Worm (Caenorhabditis elegans) whole organism, late embryonic: ENCODE results near the gene spas-1.

Source experiments
- C38D4.7 ChIP-seq: fragments of 200-800 bp; sonication (Bioruptor generic); optimal IDR thresholded peaks from 2 replicates; lab custom pipeline; 2018; ENCODE audit warnings: mild to moderate bottlenecking, missing genetic modification characterization, moderate library complexity, missing compliant biosample characterization
- F13H6.1 ChIP-seq: sonication (generic microtip); optimal IDR thresholded peaks from 2 replicates; lab custom pipeline; 2016; ENCODE audit warnings: missing genetic modification characterization, missing compliant biosample characterization
- K02D7.2 ChIP-seq: sonication (generic microtip); optimal IDR thresholded peaks from 2 replicates; lab custom pipeline; 2017; ENCODE audit warnings: mild to moderate bottlenecking, missing genetic modification characterization, missing compliant biosample characterization
- K09A11.1 ChIP-seq: sonication (generic microtip); optimal IDR thresholded peaks from 2 replicates; lab custom pipeline; 2017; ENCODE audit warnings: antibody characterized with exemption, mild to moderate bottlenecking, missing genetic modification characterization, missing compliant biosample characterization; ENCODE audit not compliant: insufficient read depth
- T23F11.4 ChIP-seq: fragments of 200-800 bp; sonication (Bioruptor generic); optimal IDR thresholded peaks from 2 replicates; lab custom pipeline; 2018; ENCODE audit warnings: mild to moderate bottlenecking, missing genetic modification characterization, missing compliant biosample characterization
- Y22D7AL.16 ChIP-seq: sonication (generic microtip); optimal IDR thresholded peaks from 2 replicates; lab custom pipeline; 2016; ENCODE audit warnings: missing genetic modification characterization, missing compliant biosample characterization
- ahr-1 ChIP-seq: sonication (generic microtip); optimal IDR thresholded peaks from 2 replicates; lab custom pipeline; 2016; ENCODE audit warnings: missing genetic modification characterization, missing compliant biosample characterization
- ceh-18 ChIP-seq: sonication (generic microtip); optimal IDR thresholded peaks from 2 replicates; lab custom pipeline; 2016; ENCODE audit warnings: missing genetic modification characterization, missing compliant biosample characterization
- ceh-22 ChIP-seq: sonication (generic microtip); optimal IDR thresholded peaks from 2 replicates; lab custom pipeline; 2017; ENCODE audit warnings: missing biosample characterization, missing genetic modification characterization
- ceh-30 ChIP-seq: fragments of 150-350 bp; optimal IDR thresholded peaks from 2 replicates; lab custom pipeline; 2014; ENCODE audit warnings: missing biosample characterization, missing genetic modification characterization
- ceh-31 ChIP-seq: sonication (generic microtip); optimal IDR thresholded peaks from 2 replicates; lab custom pipeline; 2016; ENCODE audit warnings: missing genetic modification characterization, missing compliant biosample characterization
- ceh-34 ChIP-seq: sonication (generic microtip); optimal IDR thresholded peaks from 2 replicates; lab custom pipeline; 2016; ENCODE audit warnings: mild to moderate bottlenecking, missing genetic modification characterization, missing compliant biosample characterization
- ceh-45 ChIP-seq: fragments of 200-800 bp; sonication (Bioruptor generic); IDR thresholded peaks from 2 replicates; pipeline ENCODE4 v1.3.6; 2022; ENCODE audit warnings: missing genetic modification reagents, missing genetic modification characterization, missing compliant biosample characterization
- ceh-6 ChIP-seq: fragments of 200-800 bp; sonication (Bioruptor generic); optimal IDR thresholded peaks from 2 replicates; lab custom pipeline; 2018; ENCODE audit warnings: mild to moderate bottlenecking, missing genetic modification characterization, missing compliant biosample characterization
- ceh-9 ChIP-seq: sonication (generic microtip); optimal IDR thresholded peaks from 2 replicates; lab custom pipeline; 2016; ENCODE audit warnings: mild to moderate bottlenecking, missing genetic modification characterization, inconsistent platforms, missing compliant biosample characterization
- dmd-4 ChIP-seq: sonication (generic microtip); optimal IDR thresholded peaks from 2 replicates; lab custom pipeline; 2016; ENCODE audit warnings: borderline replicate concordance, missing genetic modification characterization, missing compliant biosample characterization
- dve-1 ChIP-seq: sonication (generic microtip); optimal IDR thresholded peaks from 2 replicates; lab custom pipeline; 2017; ENCODE audit warnings: antibody characterized with exemption, mild to moderate bottlenecking, missing genetic modification characterization, missing compliant biosample characterization
- elt-4 ChIP-seq: sonication (generic microtip); optimal IDR thresholded peaks from 2 replicates; lab custom pipeline; 2016; ENCODE audit warnings: missing genetic modification characterization, missing compliant biosample characterization
- eyg-1 ChIP-seq: sonication (generic microtip); optimal IDR thresholded peaks from 2 replicates; lab custom pipeline; 2016; ENCODE audit warnings: missing genotype, missing genetic modification characterization, missing compliant biosample characterization
- fkh-10 ChIP-seq: fragments of 150-350 bp; optimal IDR thresholded peaks from 2 replicates; lab custom pipeline; 2014; ENCODE audit warnings: missing biosample characterization, missing genetic modification reagents, missing genetic modification characterization
- fkh-6 ChIP-seq: sonication (generic microtip); optimal IDR thresholded peaks from 2 replicates; lab custom pipeline; 2016; ENCODE audit warnings: missing genetic modification characterization, missing compliant biosample characterization
- gmeb-2 ChIP-seq: sonication (generic microtip); optimal IDR thresholded peaks from 2 replicates; lab custom pipeline; 2016; ENCODE audit warnings: missing genetic modification characterization, inconsistent platforms, missing compliant biosample characterization
- hlh-15 ChIP-seq: sonication (generic microtip); optimal IDR thresholded peaks from 2 replicates; lab custom pipeline; 2016; ENCODE audit warnings: missing genetic modification characterization, missing compliant biosample characterization
- hlh-8 ChIP-seq: sonication (generic microtip); optimal IDR thresholded peaks from 2 replicates; lab custom pipeline; 2016; ENCODE audit warnings: missing genotype, missing genetic modification characterization, missing compliant biosample characterization
- lim-6 ChIP-seq: sonication (generic microtip); optimal IDR thresholded peaks from 2 replicates; lab custom pipeline; 2016; ENCODE audit warnings: missing genetic modification characterization, missing compliant biosample characterization
- lin-11 ChIP-seq: fragments of 200-800 bp; sonication (Bioruptor generic); optimal IDR thresholded peaks from 2 replicates; lab custom pipeline; 2018; ENCODE audit warnings: mild to moderate bottlenecking, missing genetic modification characterization, missing compliant biosample characterization
- mec-3 ChIP-seq: sonication (generic microtip); optimal IDR thresholded peaks from 2 replicates; lab custom pipeline; 2016; ENCODE audit warnings: borderline replicate concordance, missing genetic modification characterization, missing compliant biosample characterization
- nfya-1 ChIP-seq: sonication (generic microtip); optimal IDR thresholded peaks from 2 replicates; lab custom pipeline; 2017; ENCODE audit warnings: missing genetic modification characterization, mild to moderate bottlenecking, missing compliant biosample characterization, antibody characterized with exemption, moderate library complexity
- nhr-11 ChIP-seq: fragments of 150-350 bp; optimal IDR thresholded peaks from 2 replicates; lab custom pipeline; 2014; ENCODE audit warnings: missing biosample characterization, missing genetic modification characterization
- npax-4 ChIP-seq: sonication (generic microtip); optimal IDR thresholded peaks from 2 replicates; lab custom pipeline; 2016; ENCODE audit warnings: missing genetic modification characterization, missing compliant biosample characterization
- odd-2 ChIP-seq: sonication (generic microtip); optimal IDR thresholded peaks from 2 replicates; lab custom pipeline; 2017; ENCODE audit warnings: antibody characterized with exemption, mild to moderate bottlenecking, missing genetic modification characterization, missing compliant biosample characterization
- pag-3 ChIP-seq: sonication (generic microtip); optimal IDR thresholded peaks from 2 replicates; lab custom pipeline; 2016; ENCODE audit warnings: missing compliant biosample characterization, missing genetic modification characterization, borderline replicate concordance
- pat-9 ChIP-seq: fragments of 200-800 bp; sonication (Bioruptor generic); optimal IDR thresholded peaks from 2 replicates; lab custom pipeline; 2018; ENCODE audit warnings: mild to moderate bottlenecking, missing genetic modification characterization, moderate library complexity, missing compliant biosample characterization
- pha-4 ChIP-seq: fragments of 150-350 bp; optimal IDR thresholded peaks from 2 replicates; lab custom pipeline; 2018; ENCODE audit warnings: missing biosample characterization, missing genetic modification reagents, missing genetic modification characterization
- rnt-1 ChIP-seq: sonication (generic microtip); optimal IDR thresholded peaks from 2 replicates; lab custom pipeline; 2016; ENCODE audit warnings: missing genetic modification characterization, missing compliant biosample characterization
- sdc-2 ChIP-seq: sonication (generic microtip); optimal IDR thresholded peaks from 2 replicates; lab custom pipeline; 2016; ENCODE audit warnings: missing genotype, missing genetic modification characterization, missing compliant biosample characterization
- sox-2 ChIP-seq: fragments of 200-800 bp; sonication (Bioruptor generic); IDR thresholded peaks from 2 replicates; pipeline ENCODE4 v1.3.6; 2022; ENCODE audit warnings: missing genetic modification reagents, missing genetic modification characterization, missing compliant biosample characterization
- tbx-2 ChIP-seq: sonication (generic microtip); optimal IDR thresholded peaks from 2 replicates; lab custom pipeline; 2016; ENCODE audit warnings: missing genetic modification characterization, missing compliant biosample characterization
- tbx-7 ChIP-seq: sonication (generic microtip); optimal IDR thresholded peaks from 2 replicates; lab custom pipeline; 2016; ENCODE audit warnings: missing genotype, missing genetic modification characterization, missing compliant biosample characterization
- unc-3 ChIP-seq, 2 experiments: fragments of 200-800 bp in 1 of 2; sonication (Bioruptor generic) in 1 of 2; sonication (generic microtip) in 1 of 2; conservative IDR thresholded peaks in 1 of 2; optimal IDR thresholded peaks in 1 of 2; 2 replicates each; pipeline versions ENCODE4 v1.3.6 to Lab custom; 2016 to 2022; ENCODE audit warnings: missing compliant biosample characterization in 2 of 2, missing genetic modification characterization in 2 of 2, missing genetic modification reagents in 1 of 2
- unc-42 ChIP-seq: sonication (generic microtip); optimal IDR thresholded peaks from 2 replicates; lab custom pipeline; 2016; ENCODE audit warnings: missing genotype, missing genetic modification characterization, missing compliant biosample characterization
- ztf-16 ChIP-seq: sonication (generic microtip); optimal IDR thresholded peaks from 2 replicates; lab custom pipeline; 2017; ENCODE audit warnings: missing genetic modification characterization, missing compliant biosample characterization

Gene spas-1

DNA sequence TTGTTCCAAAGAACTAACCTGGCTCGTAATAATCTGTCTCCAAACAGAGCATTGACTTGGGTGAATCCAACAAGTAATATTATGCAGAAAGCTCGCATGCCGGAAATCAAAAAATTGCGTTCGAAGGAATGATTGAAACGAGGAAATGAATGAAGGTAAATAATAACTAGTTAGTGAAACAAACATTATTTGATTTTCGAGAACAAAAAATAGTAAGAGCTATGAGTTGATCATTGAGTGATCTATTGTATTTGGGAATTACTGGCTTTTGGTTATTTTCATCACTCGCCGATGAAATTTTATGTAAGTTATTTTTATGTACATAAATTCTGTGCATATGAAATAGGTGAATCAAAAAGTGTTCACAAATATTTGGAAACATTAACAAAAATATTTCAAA lies 20.8 kb upstream of the spas-1 start, which contains the start of gene B0222.5:
TSS of gene B0222.5 (minus strand) at position 101 of the 400 bp plus-strand sequence.
- TF ChIP-seq nhr-11 (tag; lab: Kevin White, UChicago) = no peak
- TF ChIP-seq T23F11.4 (GFP tag; lab: Kevin White, UChicago) = no peak
- no peak for TF ChIP-seq sdc-2
- TF ChIP-seq ceh-30 (tag; lab: Kevin White, UChicago) = no peak
- TF ChIP-seq ceh-45 (GFP tag; lab: Robert Waterston, UW) = no peak
- TF ChIP-seq mec-3 = no peak
- TF ChIP-seq npax-4 = no peak
- TF ChIP-seq pat-9 = no peak
- no peak for TF ChIP-seq hlh-8 (tag; lab: Kevin White, UChicago)
- TF ChIP-seq odd-2 (tag; lab: Kevin White, UChicago) = no peak
- TF ChIP-seq fkh-6 = no peak
- no peak for TF ChIP-seq hlh-15 (tag; lab: Kevin White, UChicago)
- TF ChIP-seq ceh-34 (tag; lab: Kevin White, UChicago) = no peak
- TF ChIP-seq tbx-2 (tag; lab: Kevin White, UChicago) = no peak
- TF ChIP-seq nfya-1 (tag; lab: Kevin White, UChicago) = no peak
- TF ChIP-seq unc-3 (GFP tag; conservative IDR thresholded peaks at IDR 0.05; lab: Robert Waterston, UW) = no peak
- TF ChIP-seq unc-3 (tag; optimal IDR thresholded peaks at IDR 0.05; lab: Kevin White, UChicago) = no peak
- TF ChIP-seq pha-4 (tag; lab: Kevin White, UChicago) = no peak

DNA sequence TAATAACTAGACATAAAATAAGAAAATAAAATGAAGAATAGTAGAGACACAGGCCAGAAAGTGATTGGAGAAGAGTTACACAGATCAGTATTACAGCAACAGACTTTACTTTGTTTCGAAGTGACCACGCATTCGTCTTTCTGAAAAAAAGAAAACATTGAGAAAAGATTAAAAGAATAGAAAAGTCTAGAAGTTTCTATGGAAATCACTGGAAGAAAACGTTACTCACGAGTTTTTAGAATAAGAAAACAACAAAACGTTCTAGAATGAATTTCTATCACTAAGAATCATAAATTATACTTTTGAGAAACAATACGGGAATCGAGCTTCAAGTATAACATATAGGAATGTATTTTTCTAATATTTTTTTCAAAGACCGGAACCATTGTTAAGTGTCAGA lies 20.0 kb upstream of the spas-1 start:
- no peak for TF ChIP-seq K09A11.1 (tag; lab: Kevin White, UChicago)
- no peak for TF ChIP-seq dve-1
- no peak for TF ChIP-seq pha-4 (tag; lab: Kevin White, UChicago)
- TF ChIP-seq rnt-1 (tag; lab: Kevin White, UChicago) = no peak
- TF ChIP-seq lim-6 (tag; lab: Kevin White, UChicago) = no peak
- no peak for TF ChIP-seq K02D7.2
- TF ChIP-seq ceh-18 (tag; lab: Kevin White, UChicago) = no peak
- TF ChIP-seq F13H6.1 (tag; lab: Kevin White, UChicago) = no peak
- TF ChIP-seq ceh-9 (tag; lab: Kevin White, UChicago) = no peak
- TF ChIP-seq hlh-15 (tag; lab: Kevin White, UChicago) = no peak
- TF ChIP-seq fkh-10 (GFP tag; lab: Kevin White, UChicago) = no peak
- no peak for TF ChIP-seq unc-42 (tag; lab: Kevin White, UChicago)
- TF ChIP-seq tbx-7 (tag; lab: Kevin White, UChicago) = no peak
- TF ChIP-seq gmeb-2 (tag; lab: Kevin White, UChicago) = no peak
- no peak for TF ChIP-seq ceh-22 (tag; lab: Kevin White, UChicago)
- TF ChIP-seq elt-4 (tag; lab: Kevin White, UChicago) = no peak
- TF ChIP-seq ceh-31 (tag; lab: Kevin White, UChicago) = no peak
- TF ChIP-seq ztf-16 (tag; lab: Kevin White, UChicago) = no peak
- TF ChIP-seq C38D4.7 = no peak
- no peak for TF ChIP-seq dmd-4 (tag; lab: Kevin White, UChicago)

DNA sequence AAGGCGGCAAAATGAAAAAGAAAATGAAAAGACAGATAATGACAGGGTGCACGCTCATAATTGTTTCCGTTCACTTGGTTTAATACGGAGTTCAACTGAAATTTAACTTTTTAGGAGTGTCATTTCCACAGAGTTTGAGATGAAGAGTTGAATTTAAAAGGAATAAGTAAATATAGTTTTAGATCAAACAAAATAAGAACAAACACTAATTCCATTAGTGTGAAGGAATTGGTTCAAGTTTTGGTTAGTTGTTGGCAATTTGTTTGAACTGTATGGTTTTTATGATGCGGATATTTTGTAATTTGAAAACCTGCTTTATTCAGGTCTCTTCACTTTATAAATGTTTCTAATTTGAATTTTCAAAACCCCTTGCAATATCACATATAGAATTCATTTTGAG lies 18.9 kb upstream of the spas-1 start, which contains the start of gene B0222.15:
TSS of gene B0222.15 (minus strand) at position 101 of the 400 bp plus-strand sequence.
- no peak for TF ChIP-seq ahr-1 (tag; lab: Kevin White, UChicago)
- no peak for TF ChIP-seq tbx-7 (tag; lab: Kevin White, UChicago)
- no peak for TF ChIP-seq sox-2 (GFP tag; lab: Robert Waterston, UW)
- no peak for TF ChIP-seq ceh-31 (tag; lab: Kevin White, UChicago)
- TF ChIP-seq pag-3 (tag; lab: Kevin White, UChicago) = no peak
- TF ChIP-seq hlh-15 (tag; lab: Kevin White, UChicago) = no peak
- TF ChIP-seq ceh-6 (GFP tag; lab: Kevin White, UChicago) = no peak
- no peak for TF ChIP-seq T23F11.4 (GFP tag; lab: Kevin White, UChicago)
- TF ChIP-seq ceh-18 (tag; lab: Kevin White, UChicago) = no peak
- TF ChIP-seq gmeb-2 (tag; lab: Kevin White, UChicago) = no peak
- no peak for TF ChIP-seq lin-11
- TF ChIP-seq dve-1 = no peak
- TF ChIP-seq Y22D7AL.16 (tag; lab: Kevin White, UChicago) = no peak
- no peak for TF ChIP-seq eyg-1 (tag; lab: Kevin White, UChicago)
